Worm (Caenorhabditis elegans): ENCODE data around the gene F53A9.8.

The F53A9.8 gene

ce11 chrX:8718856-8719255 is at the start of gene F53A9.8:
TSS of gene F53A9.8 (minus strand) at chrX:8718904.
- TF ChIP-seq sptf-1 (tag; optimal IDR thresholded peaks at IDR 0.05) (no peak), mab-5 (tag; optimal IDR thresholded peaks at IDR 0.05) (no peak), cnd-1 (tag; optimal IDR thresholded peaks at IDR 0.05) (no peak), pha-4 (tag; optimal IDR thresholded peaks at IDR 0.05) (no peak), unc-39 (tag; optimal IDR thresholded peaks at IDR 0.05) (no peak), drap-1 (GFP tag; optimal IDR thresholded peaks at IDR 0.05) (no peak), hlh-1 (tag; optimal IDR thresholded peaks at IDR 0.05) (no peak), sem-2 (GFP tag; optimal IDR thresholded peaks at IDR 0.05) (no peak), unc-62 (GFP tag; optimal IDR thresholded peaks at IDR 0.05) (no peak), elt-3 (tag; optimal IDR thresholded peaks at IDR 0.05) (no peak), mep-1 (tag; optimal IDR thresholded peaks at IDR 0.05) (no peak)

DNA sequence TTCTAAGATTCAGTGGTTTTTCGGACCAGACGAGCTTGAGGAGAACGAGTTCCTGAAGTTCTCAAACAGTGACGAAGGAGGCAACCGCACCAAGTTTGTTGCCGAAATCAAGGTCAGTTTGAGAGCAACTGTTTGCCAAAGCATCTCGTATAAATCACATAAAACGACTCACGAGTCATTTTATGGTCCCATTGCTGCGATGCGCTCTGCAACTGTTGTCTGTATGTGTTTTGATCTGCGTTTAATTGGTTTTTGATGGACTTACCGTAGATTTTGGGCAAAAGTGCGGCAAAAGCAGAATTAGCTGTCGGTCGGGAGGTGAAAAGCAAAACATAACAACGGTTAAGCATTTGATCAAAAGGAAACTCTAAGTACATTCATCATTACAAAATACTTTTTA is 45.3 kb upstream of the F53A9.8 start:
- TF ChIP-seq nhr-2 (tag; optimal IDR thresholded peaks at IDR 0.05), result no peak
- TF ChIP-seq unc-62 (GFP tag; optimal IDR thresholded peaks at IDR 0.05), result peak; percentile 13
- no peak for TF ChIP-seq ceh-39 (tag; optimal IDR thresholded peaks at IDR 0.05)
- TF ChIP-seq pha-4 (tag; optimal IDR thresholded peaks at IDR 0.05), result no peak
- peak; percentile 81 for TF ChIP-seq hlh-1 (tag; optimal IDR thresholded peaks at IDR 0.05)
- no peak for TF ChIP-seq mls-2 (tag; optimal IDR thresholded peaks at IDR 0.05)
- TF ChIP-seq zip-8 (tag; optimal IDR thresholded peaks at IDR 0.05), result no peak

ce11 chrX:8763607-8764006 is 44.9 kb upstream of the F53A9.8 start, which contains the start of gene zig-12:
TSS of gene zig-12 (plus strand) at chrX:8763907.
- TF ChIP-seq mab-5 (tag; optimal IDR thresholded peaks at IDR 0.05) (no peak), elt-1 (tag; optimal IDR thresholded peaks at IDR 0.05; ENCODE audit: borderline replicate concordance, insufficient read depth) (no peak), nhr-76 (tag; optimal IDR thresholded peaks at IDR 0.05) (no peak), lin-13 (tag; optimal IDR thresholded peaks at IDR 0.05) (no peak), flh-1 (GFP tag; optimal IDR thresholded peaks at IDR 0.05) (no peak), lsy-2 (tag; optimal IDR thresholded peaks at IDR 0.05) (no peak), unc-62 (GFP tag; optimal IDR thresholded peaks at IDR 0.05) (no peak), blmp-1 (tag; optimal IDR thresholded peaks at IDR 0.05) (no peak), lin-32 (GFP tag; optimal IDR thresholded peaks at IDR 0.05) (no peak), cnd-1 (tag; optimal IDR thresholded peaks at IDR 0.05) (no peak), nhr-28 (tag; optimal IDR thresholded peaks at IDR 0.05) (no peak), snpc-4 (tag; optimal IDR thresholded peaks at IDR 0.05) (no peak), zip-8 (tag; optimal IDR thresholded peaks at IDR 0.05) (no peak), ceh-83 (GFP tag; optimal IDR thresholded peaks at IDR 0.05) (no peak), nhr-2 (tag; optimal IDR thresholded peaks at IDR 0.05) (no peak)

ce11 chrX:8762927-8763326 is 44.2 kb upstream of the F53A9.8 start:
- no peak for TF ChIP-seq pha-4 (tag; optimal IDR thresholded peaks at IDR 0.05)
- no peak for TF ChIP-seq lin-32 (GFP tag; optimal IDR thresholded peaks at IDR 0.05)
- TF ChIP-seq ham-2 (GFP tag; optimal IDR thresholded peaks at IDR 0.05), result no peak
- no peak for TF ChIP-seq zip-8 (tag; optimal IDR thresholded peaks at IDR 0.05)
- peak; percentile 28 for TF ChIP-seq unc-120 (tag; optimal IDR thresholded peaks at IDR 0.05; ENCODE audit: poor library complexity, severe bottlenecking)
- no peak for TF ChIP-seq mls-2 (tag; optimal IDR thresholded peaks at IDR 0.05)
- peak; percentile 27 for TF ChIP-seq hlh-1 (tag; optimal IDR thresholded peaks at IDR 0.05)
- no peak for TF ChIP-seq ceh-43 (GFP tag; optimal IDR thresholded peaks at IDR 0.05)
- no peak for TF ChIP-seq lsy-2 (tag; optimal IDR thresholded peaks at IDR 0.05)

DNA sequence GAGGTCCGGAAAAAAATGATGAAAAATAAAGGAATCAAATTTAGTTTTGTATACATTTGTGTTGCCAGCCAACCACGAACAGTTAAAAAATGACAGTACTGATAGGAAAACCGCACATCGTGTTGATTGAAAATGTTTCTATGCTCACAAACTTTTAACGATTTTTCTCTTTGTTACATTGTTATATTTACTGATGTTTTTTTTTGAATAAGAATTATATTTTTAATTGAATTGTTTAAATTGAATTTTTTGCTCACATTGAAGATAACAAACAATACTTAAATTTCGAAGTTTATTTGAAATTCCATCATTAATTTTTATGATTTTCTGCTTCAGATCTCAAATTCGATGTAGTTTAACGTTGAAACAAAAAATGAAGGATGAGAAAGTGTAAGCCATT is 42.8 kb upstream of the F53A9.8 start, which contains the start of gene M02D8.5:
Gene M02D8.5, minus strand, starts transcription at position 101 of the 400 bp plus-strand sequence.
- TF ChIP-seq flh-1 (GFP tag; optimal IDR thresholded peaks at IDR 0.05) (no peak), M03D4.4 (tag; optimal IDR thresholded peaks at IDR 0.05) (no peak), mab-5 (tag; optimal IDR thresholded peaks at IDR 0.05) (no peak), sptf-1 (tag; optimal IDR thresholded peaks at IDR 0.05) (no peak), elt-3 (tag; optimal IDR thresholded peaks at IDR 0.05) (no peak), lin-13 (tag; optimal IDR thresholded peaks at IDR 0.05) (no peak), lin-32 (GFP tag; optimal IDR thresholded peaks at IDR 0.05) (no peak), blmp-1 (tag; optimal IDR thresholded peaks at IDR 0.05) (no peak), unc-120 (tag; optimal IDR thresholded peaks at IDR 0.05; ENCODE audit: poor library complexity, severe bottlenecking) (no peak), snpc-4 (tag; optimal IDR thresholded peaks at IDR 0.05) (no peak), drap-1 (GFP tag; optimal IDR thresholded peaks at IDR 0.05) (no peak), mls-2 (tag; optimal IDR thresholded peaks at IDR 0.05) (no peak), ztf-11 (tag; optimal IDR thresholded peaks at IDR 0.05) (no peak)

Data from whole organism, mixed stage, embryonic.